Worm (Caenorhabditis elegans): ENCODE measurements around the gene F10B5.3.
A peak's percentile ranks its signal among the peaks of the same experiment; 100 is the strongest.

Gene F10B5.3

ce11 chrII:8187516-8187915 is 37.7 kb upstream of the F10B5.3 start (continued):
- TF ChIP-seq mes-4 (tag; optimal IDR thresholded peaks at IDR 0.05) (peak; percentile 21), sdz-38 (tag; optimal IDR thresholded peaks at IDR 0.05) (no peak)

- TF ChIP-seq rcor-1 (GFP tag; IDR thresholded peaks at IDR 0.05), result peak; percentile 91
- TF ChIP-seq ama-1 (optimal IDR thresholded peaks at IDR 0.05), result no peak
- no peak for TF ChIP-seq ama-1 (GFP tag; optimal IDR thresholded peaks at IDR 0.05)
- peak; percentile 64 for TF ChIP-seq gei-17 (GFP tag; optimal IDR thresholded peaks at IDR 0.05)
- TF ChIP-seq madf-10 (tag; optimal IDR thresholded peaks at IDR 0.05), result peak; percentile 86
- no peak for TF ChIP-seq egrh-3 (GFP tag; IDR thresholded peaks at IDR 0.05)
- no peak for TF ChIP-seq ceh-79 (tag; optimal IDR thresholded peaks at IDR 0.05)
- no peak for TF ChIP-seq hlh-12 (tag; optimal IDR thresholded peaks at IDR 0.05)
- TF ChIP-seq egl-44 (GFP tag; IDR thresholded peaks at IDR 0.05), result no peak
- TF ChIP-seq nhr-120 (GFP tag; IDR thresholded peaks at IDR 0.05), result no peak
- peak; percentile 83; the same call in 1 of the 2 replicates for TF ChIP-seq madf-3 (GFP tag; IDR thresholded peaks at IDR 0.05)
- TF ChIP-seq Y79H2A.3 (GFP tag; conservative IDR thresholded peaks at IDR 0.05), result no peak
- TF ChIP-seq ccch-3 (GFP tag; optimal IDR thresholded peaks at IDR 0.05), result no peak
- peak; percentile 96 for TF ChIP-seq nfyb-1 (GFP tag; IDR thresholded peaks at IDR 0.05)
- TF ChIP-seq xnd-1 (tag; optimal IDR thresholded peaks at IDR 0.05), result peak; percentile 16
- TF ChIP-seq C17E4.6 (GFP tag; IDR thresholded peaks at IDR 0.05), result peak; percentile 81
- TF ChIP-seq F22D6.2 (tag; optimal IDR thresholded peaks at IDR 0.05), result peak; percentile 60
- TF ChIP-seq hrde-1 (tag; optimal IDR thresholded peaks at IDR 0.05; ENCODE audit: borderline replicate concordance), result peak; percentile 17
- TF ChIP-seq F49E8.2 (tag; optimal IDR thresholded peaks at IDR 0.05; ENCODE audit: insufficient read depth), result peak; percentile 70
- peak; percentile 0 for TF ChIP-seq snpc-1.1 (tag; optimal IDR thresholded peaks at IDR 0.05; ENCODE audit: insufficient read depth)
- TF ChIP-seq nfya-2 (GFP tag; IDR thresholded peaks at IDR 0.05), result no peak
- TF ChIP-seq lin-35 (GFP tag; optimal IDR thresholded peaks at IDR 0.05), result peak in 2 of 3 experiments; percentile 77 to 92
- TF ChIP-seq attf-6 (GFP tag; IDR thresholded peaks at IDR 0.05), result 0 out of 2 replicates have a peak, but pooled peaks have one; percentile 33
- TF ChIP-seq hmg-1.2 (GFP tag; IDR thresholded peaks at IDR 0.05), result peak; percentile 75
- peak; percentile 96 for TF ChIP-seq attf-5 (GFP tag; optimal IDR thresholded peaks at IDR 0.05)
- TF ChIP-seq lin-40 (tag; optimal IDR thresholded peaks at IDR 0.05), result peak; percentile 96
- no peak for TF ChIP-seq sea-2 (GFP tag; IDR thresholded peaks at IDR 0.05)
- no peak for TF ChIP-seq hlh-26 (GFP tag; conservative IDR thresholded peaks at IDR 0.05)
- no peak for TF ChIP-seq sptf-2 (GFP tag; optimal IDR thresholded peaks at IDR 0.05)
- peak; percentile 86 for TF ChIP-seq C06A6.2 (GFP tag; conservative IDR thresholded peaks at IDR 0.05)
- TF ChIP-seq aptf-3 (GFP tag; IDR thresholded peaks at IDR 0.05), result no peak
- peak; percentile 27 for TF ChIP-seq ztf-3 (GFP tag; optimal IDR thresholded peaks at IDR 0.05)
- TF ChIP-seq let-526 (GFP tag; IDR thresholded peaks at IDR 0.05), result peak; percentile 64; the same call in 1 of the 2 replicates
- peak; percentile 95 for TF ChIP-seq dox-1 (GFP tag; IDR thresholded peaks at IDR 0.05)
- TF ChIP-seq pbrm-1 (GFP tag; IDR thresholded peaks at IDR 0.05), result peak; percentile 94
- peak; percentile 100 for TF ChIP-seq F33H1.4 (GFP tag; IDR thresholded peaks at IDR 0.05)
- TF ChIP-seq sdz-38 (tag; optimal IDR thresholded peaks at IDR 0.05), result no peak
- TF ChIP-seq cebp-2 (GFP tag; IDR thresholded peaks at IDR 0.05), result no peak
- TF ChIP-seq ztf-22 (GFP tag; optimal IDR thresholded peaks at IDR 0.05), result no peak
- TF ChIP-seq repo-1 (tag; optimal IDR thresholded peaks at IDR 0.05), result peak; percentile 84
- TF ChIP-seq tbx-9 (tag; optimal IDR thresholded peaks at IDR 0.05; ENCODE audit: borderline replicate concordance), result no peak
- peak; percentile 52; the same call in 1 of the 2 replicates for TF ChIP-seq cebp-1 (GFP tag; IDR thresholded peaks at IDR 0.05)
- no peak for TF ChIP-seq cebp-1 (tag; optimal IDR thresholded peaks at IDR 0.05)
- TF ChIP-seq Y53F4B.3 (GFP tag; IDR thresholded peaks at IDR 0.05), result no peak
- peak; percentile 72 for TF ChIP-seq tbp1 (GFP tag; optimal IDR thresholded peaks at IDR 0.05)
- peak; percentile 81 for TF ChIP-seq athp-1 (tag; optimal IDR thresholded peaks at IDR 0.05)
Measured at ce11 chrII:8185016-8185493, 35.2 kb upstream of the F10B5.3 start, which contains the start of the genes mig-5 and cct-1. Gene mig-5 (minus strand): TSS chrII:8185023. Gene cct-1 (plus strand): TSS chrII:8185443.

All from whole organism, young adult.